Worm (Caenorhabditis elegans): Measurements from ENCODE around the gene K01B6.4.

DNA sequence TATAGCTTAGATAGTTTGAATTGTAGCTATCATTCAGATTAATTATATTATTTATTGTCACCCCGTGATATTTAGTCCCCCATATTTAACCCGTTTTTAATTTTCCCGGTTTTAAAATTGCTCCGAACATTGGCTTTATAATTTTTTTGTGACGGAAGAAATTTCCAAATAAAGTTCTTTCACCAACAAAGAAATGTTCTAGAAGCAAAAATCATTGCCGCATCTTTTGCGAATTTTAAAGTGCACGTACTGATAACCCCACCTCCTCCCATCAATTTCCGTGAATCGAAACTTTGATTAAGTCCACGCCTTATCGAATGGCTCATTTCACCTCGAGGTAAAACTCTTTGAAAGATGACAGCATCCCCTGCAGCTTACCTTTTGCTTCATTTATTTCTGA, 27.5 kb upstream of the K01B6.4 start, which contains the start of gene C40H1.7:
- TF ChIP-seq ceh-28 (tag; optimal IDR thresholded peaks at IDR 0.05): no peak
- no peak for TF ChIP-seq dve-1 (tag; optimal IDR thresholded peaks at IDR 0.05; ENCODE audit: insufficient read depth)
